Fruit fly (Drosophila melanogaster) whole organism, embryonic: ENCODE results near the gene CG31677.

Experiments used
- Abd-B ChIP-seq: fragments of 200-800 bp; sonication (Bioruptor generic); optimal IDR thresholded peaks from 2 replicates; lab custom pipeline; 2018; ENCODE audit warnings: missing biosample characterization, mild to moderate bottlenecking, missing genetic modification characterization, moderate library complexity
- Bteb2 ChIP-seq: fragments of 200-800 bp; sonication (Bioruptor generic); optimal IDR thresholded peaks from 2 replicates; lab custom pipeline; 2016; ENCODE audit warnings: missing biosample characterization, missing genetic modification characterization
- CG10366 ChIP-seq: fragments of 200-800 bp; sonication (Bioruptor generic); IDR thresholded peaks from 2 replicates; pipeline ENCODE4 v1.3.6; 2022; ENCODE audit warnings: missing biosample characterization, missing genetic modification characterization
- CG10543 ChIP-seq: fragments of 200-800 bp; sonication (Bioruptor generic); optimal IDR thresholded peaks from 3 replicates; lab custom pipeline; 2017; ENCODE audit warnings: missing biosample characterization, mild to moderate bottlenecking, missing genetic modification characterization, moderate library complexity
- CG11247 ChIP-seq: fragments of 200-800 bp; sonication (Bioruptor generic); IDR thresholded peaks from 2 replicates; pipeline ENCODE4 v1.3.6; 2022; ENCODE audit warnings: missing biosample characterization, missing genetic modification characterization
- CG12071 ChIP-seq: fragments of 200-800 bp; sonication (Bioruptor generic); optimal IDR thresholded peaks from 3 replicates; lab custom pipeline; 2018; ENCODE audit warnings: missing biosample characterization, mild to moderate bottlenecking, missing genetic modification characterization
- CG12236 ChIP-seq: fragments of 200-800 bp; sonication (Bioruptor generic); optimal IDR thresholded peaks from 2 replicates; lab custom pipeline; 2016; ENCODE audit warnings: missing biosample characterization, missing genetic modification characterization
- CG15269 ChIP-seq: fragments of 200-800 bp; sonication (Bioruptor generic); optimal IDR thresholded peaks from 2 replicates; lab custom pipeline; 2018; ENCODE audit warnings: missing biosample characterization, mild to moderate bottlenecking, missing genetic modification characterization, moderate library complexity
- CG1529 ChIP-seq: fragments of 200-800 bp; sonication (Bioruptor generic); optimal IDR thresholded peaks from 3 replicates; lab custom pipeline; 2018; ENCODE audit warnings: missing biosample characterization, missing genetic modification characterization
- CG18262 ChIP-seq: fragments of 200-800 bp; optimal IDR thresholded peaks from 3 replicates; lab custom pipeline; 2019; ENCODE audit warnings: missing biosample characterization, mild to moderate bottlenecking, missing genetic modification characterization, moderate library complexity
- CG2199 ChIP-seq: fragments of 200-800 bp; sonication (Bioruptor generic); IDR thresholded peaks from 3 replicates; pipeline ENCODE4 v1.3.6; 2022; ENCODE audit warnings: missing biosample characterization, missing genetic modification characterization
- CG2202 ChIP-seq: fragments of 200-800 bp; sonication (Bioruptor generic); optimal IDR thresholded peaks from 2 replicates; lab custom pipeline; 2018; ENCODE audit warnings: missing biosample characterization, mild to moderate bottlenecking, missing genetic modification characterization
- CG32532 ChIP-seq: fragments of 200-800 bp; sonication (Bioruptor generic); IDR thresholded peaks from 2 replicates; pipeline ENCODE4 v1.3.6; 2022; ENCODE audit warnings: missing biosample characterization, missing genetic modification characterization
- CG4424 ChIP-seq: fragments of 200-800 bp; sonication (Bioruptor generic); optimal IDR thresholded peaks from 3 replicates; lab custom pipeline; 2016; ENCODE audit warnings: missing biosample characterization, missing genetic modification characterization
- CG6689 ChIP-seq: fragments of 200-800 bp; sonication (Bioruptor generic); IDR thresholded peaks from 2 replicates; pipeline ENCODE4 v1.3.6; 2022; ENCODE audit warnings: missing biosample characterization, missing genetic modification characterization
- CG7271 ChIP-seq: fragments of 200-800 bp; sonication (Bioruptor generic); optimal IDR thresholded peaks from 2 replicates; lab custom pipeline; 2018; ENCODE audit warnings: missing biosample characterization, mild to moderate bottlenecking, missing genetic modification characterization, moderate library complexity
- CG7928 ChIP-seq: fragments of 200-800 bp; sonication (Bioruptor generic); optimal IDR thresholded peaks from 2 replicates; lab custom pipeline; 2017; ENCODE audit warnings: missing biosample characterization, mild to moderate bottlenecking, missing genetic modification characterization
- CG8388 ChIP-seq: fragments of 200-800 bp; sonication (Bioruptor generic); optimal IDR thresholded peaks from 2 replicates; lab custom pipeline; 2019; ENCODE audit warnings: missing biosample characterization, mild to moderate bottlenecking, missing genetic modification characterization, moderate library complexity
- Chrac-16 ChIP-seq: fragments of 200-800 bp; sonication (Bioruptor generic); optimal IDR thresholded peaks from 3 replicates; lab custom pipeline; 2016; ENCODE audit warnings: missing biosample characterization, missing genetic modification characterization
- D19A ChIP-seq: fragments of 200-800 bp; optimal IDR thresholded peaks from 3 replicates; lab custom pipeline; 2019; ENCODE audit warnings: missing biosample characterization, mild to moderate bottlenecking, missing genetic modification characterization, moderate library complexity
- Dll ChIP-seq: fragments of 200-800 bp; sonication (Bioruptor generic); IDR thresholded peaks from 4 replicates; pipeline ENCODE4 v1.3.6; 2022; ENCODE audit warnings: missing biosample characterization, missing genetic modification characterization; ENCODE audit not compliant: partially characterized antibody
- Hr39 ChIP-seq: fragments of >200 bp; optimal IDR thresholded peaks from 2 replicates; lab custom pipeline; 2017
- Kr ChIP-seq: fragments of 200-800 bp; sonication (Bioruptor generic); optimal IDR thresholded peaks from 2 replicates; lab custom pipeline; 2017; ENCODE audit warnings: missing biosample characterization, mild to moderate bottlenecking, missing genetic modification characterization
- Lim3 ChIP-seq: fragments of 200-800 bp; sonication (Bioruptor generic); IDR thresholded peaks from 2 replicates; pipeline ENCODE4 v1.3.6; 2022; ENCODE audit warnings: missing biosample characterization, missing genetic modification characterization
- Mrtf ChIP-seq: fragments of 200-800 bp; sonication (Bioruptor generic); IDR thresholded peaks from 3 replicates; pipeline ENCODE4 v1.3.6; 2022; ENCODE audit warnings: missing biosample characterization, missing genetic modification characterization
- NK7.1 ChIP-seq: fragments of 200-800 bp; sonication (Bioruptor generic); optimal IDR thresholded peaks from 3 replicates; lab custom pipeline; 2016; ENCODE audit warnings: missing biosample characterization, missing genetic modification characterization
- Nf-YC ChIP-seq: fragments of 200-800 bp; optimal IDR thresholded peaks from 3 replicates; lab custom pipeline; 2019; ENCODE audit warnings: missing biosample characterization, mild to moderate bottlenecking, missing genetic modification characterization, moderate library complexity
- Scr ChIP-seq: fragments of 200-800 bp; sonication (Bioruptor generic); IDR thresholded peaks from 2 replicates; pipeline ENCODE4 v1.3.6; 2022; ENCODE audit warnings: missing biosample characterization, missing genetic modification characterization; ENCODE audit not compliant: partially characterized antibody
- Side ChIP-seq: fragments of 200-800 bp; sonication (Bioruptor generic); optimal IDR thresholded peaks from 2 replicates; lab custom pipeline; 2016; ENCODE audit warnings: missing biosample characterization, missing genetic modification characterization
- Spps ChIP-seq: fragments of 200-800 bp; sonication (Bioruptor generic); optimal IDR thresholded peaks from 2 replicates; lab custom pipeline; 2018; ENCODE audit warnings: missing biosample characterization, mild to moderate bottlenecking, missing genetic modification characterization
- aop ChIP-seq: fragments of 200-800 bp; sonication (Bioruptor generic); IDR thresholded peaks from 2 replicates; pipeline ENCODE4 v1.3.6; 2022; ENCODE audit warnings: missing biosample characterization, missing genetic modification characterization
- ase ChIP-seq: fragments of 200-800 bp; sonication (Bioruptor generic); IDR thresholded peaks from 3 replicates; pipeline ENCODE4 v1.3.6; 2022; ENCODE audit warnings: missing biosample characterization, missing genetic modification characterization
- ash1 ChIP-seq: fragments of 200-800 bp; sonication (Bioruptor generic); optimal IDR thresholded peaks from 2 replicates; lab custom pipeline; 2018; ENCODE audit warnings: missing biosample characterization, mild to moderate bottlenecking, missing genetic modification characterization
- dati ChIP-seq: fragments of 200-800 bp; sonication (Bioruptor generic); IDR thresholded peaks from 2 replicates; pipeline ENCODE4 v1.3.6; 2022; ENCODE audit warnings: missing biosample characterization, missing genetic modification characterization
- fd96Cb ChIP-seq: fragments of 200-800 bp; sonication (Bioruptor generic); optimal IDR thresholded peaks from 2 replicates; lab custom pipeline; 2018; ENCODE audit warnings: missing biosample characterization, mild to moderate bottlenecking, missing genetic modification characterization, moderate library complexity
- gcm ChIP-seq: fragments of 200-800 bp; sonication (Bioruptor generic); optimal IDR thresholded peaks from 2 replicates; lab custom pipeline; 2019; ENCODE audit warnings: missing biosample characterization, mild to moderate bottlenecking, missing genetic modification characterization, moderate library complexity
- hb ChIP-seq: fragments of 200-800 bp; sonication (Bioruptor generic); IDR thresholded peaks from 3 replicates; pipeline ENCODE4 v1.3.6; 2022; ENCODE audit warnings: missing biosample characterization, missing genetic modification characterization; ENCODE audit not compliant: partially characterized antibody
- hbn ChIP-seq: fragments of 200-800 bp; sonication (Bioruptor generic); IDR thresholded peaks from 2 replicates; pipeline ENCODE4 v1.3.6; 2022; ENCODE audit warnings: missing biosample characterization, missing genetic modification characterization; ENCODE audit not compliant: partially characterized antibody
- ind ChIP-seq: fragments of 200-800 bp; sonication (Bioruptor generic); optimal IDR thresholded peaks from 3 replicates; lab custom pipeline; 2016; ENCODE audit warnings: missing biosample characterization, missing genetic modification characterization
- kah ChIP-seq: fragments of 200-800 bp; sonication (Bioruptor generic); optimal IDR thresholded peaks from 2 replicates; lab custom pipeline; 2018; ENCODE audit warnings: missing biosample characterization, mild to moderate bottlenecking, missing genetic modification characterization
- klu ChIP-seq: fragments of 200-800 bp; sonication (Bioruptor generic); IDR thresholded peaks from 2 replicates; pipeline ENCODE4 v1.3.6; 2022; ENCODE audit warnings: missing biosample characterization, missing genetic modification characterization
- kni ChIP-seq: fragments of 200-800 bp; sonication (Bioruptor generic); optimal IDR thresholded peaks from 3 replicates; lab custom pipeline; 2017; ENCODE audit warnings: mild to moderate bottlenecking, missing biosample characterization, missing genetic modification reagents, missing genetic modification characterization
- lola ChIP-seq, 3 experiments: fragments of >200 bp in 2 of 3; fragments of 200-800 bp in 1 of 3; sonication (Bioruptor generic) in 1 of 3; optimal IDR thresholded peaks; 2 replicates each; lab custom pipeline; 2017 to 2019; ENCODE audit warnings: missing biosample characterization in 3 of 3, missing genetic modification characterization in 3 of 3, mild to moderate bottlenecking in 1 of 3, moderate library complexity in 1 of 3
- run ChIP-seq: fragments of 200-800 bp; sonication (Bioruptor generic); optimal IDR thresholded peaks from 3 replicates; lab custom pipeline; 2018; ENCODE audit warnings: missing biosample characterization, mild to moderate bottlenecking, missing genetic modification characterization
- so ChIP-seq: fragments of 200-800 bp; sonication (Bioruptor generic); IDR thresholded peaks from 3 replicates; pipeline ENCODE4 v1.3.6; 2022; ENCODE audit warnings: missing biosample characterization, missing genetic modification characterization
- ssp ChIP-seq: fragments of 200-800 bp; sonication (Bioruptor generic); IDR thresholded peaks from 2 replicates; pipeline ENCODE4 v1.3.6; 2022; ENCODE audit warnings: missing biosample characterization, missing genetic modification characterization
- sug ChIP-seq: fragments of 200-800 bp; optimal IDR thresholded peaks from 2 replicates; lab custom pipeline; 2019; ENCODE audit warnings: missing biosample characterization, mild to moderate bottlenecking, missing genetic modification characterization, moderate library complexity
- unpg ChIP-seq: fragments of 200-800 bp; sonication (Bioruptor generic); optimal IDR thresholded peaks from 3 replicates; lab custom pipeline; 2018; ENCODE audit warnings: missing biosample characterization, mild to moderate bottlenecking, missing genetic modification characterization, moderate library complexity
- zen ChIP-seq: fragments of 200-800 bp; sonication (Bioruptor generic); optimal IDR thresholded peaks from 3 replicates; lab custom pipeline; 2018; ENCODE audit warnings: missing biosample characterization, mild to moderate bottlenecking, missing genetic modification characterization, moderate library complexity
- zfh1 ChIP-seq: fragments of 200-800 bp; sonication (Bioruptor generic); IDR thresholded peaks from 3 replicates; pipeline ENCODE4 v1.3.6; 2022; ENCODE audit warnings: missing biosample characterization, missing genetic modification characterization

CG31677 gene

dm6 chr2L:20645394-20645869 lies 41.4 kb upstream of the CG31677 start, which contains the start of the genes phr6-4 and CG2608 (continued):
- 0 out of 2 replicates have a peak, but pooled peaks have one; percentile 43 for TF ChIP-seq Lim3
- TF ChIP-seq Spps (tag; lab: Kevin White, UChicago): peak; percentile 89
- peak; percentile 74; the same call in 2 of the 3 replicates for TF ChIP-seq CG2199 (GFP tag; lab: Robert Waterston, UW)
- peak; percentile 71 for TF ChIP-seq CG7928 (GFP tag; lab: Kevin White, UChicago)
- peak; percentile 70 for TF ChIP-seq kah (GFP tag; lab: Kevin White, UChicago)
- TF ChIP-seq fd96Cb (tag; lab: Kevin White, UChicago): peak; percentile 89
- TF ChIP-seq kni (GFP tag; lab: Kevin White, UChicago): peak; percentile 46
- peak; percentile 90 for TF ChIP-seq D19A
- TF ChIP-seq Scr (GFP tag; lab: Robert Waterston, UW): no peak
- TF ChIP-seq unpg (GFP tag; lab: Kevin White, UChicago): peak; percentile 94
- no peak for TF ChIP-seq aop (GFP tag; lab: Robert Waterston, UW)
- peak; percentile 82 for TF ChIP-seq CG10366
- TF ChIP-seq CG7271 (tag; lab: Kevin White, UChicago): peak; percentile 49
- TF ChIP-seq NK7.1: peak; percentile 80
- TF ChIP-seq Bteb2 (GFP tag; lab: Kevin White, UChicago): peak; percentile 90
- TF ChIP-seq Kr (GFP tag; lab: Kevin White, UChicago): no peak
- TF ChIP-seq sug (tag; lab: Kevin White, UChicago): peak; percentile 91
- TF ChIP-seq CG4424: peak; percentile 94
- TF ChIP-seq CG2202 (tag; lab: Kevin White, UChicago): peak; percentile 85
- TF ChIP-seq dati (GFP tag; lab: Robert Waterston, UW): peak; percentile 57; the same call in 1 of the 2 replicates
- peak in 1 of 3 experiments; percentile 94 for TF ChIP-seq lola (GFP tag; optimal IDR thresholded peaks at IDR 0.05; lab: Kevin White, UChicago)
- peak; percentile 66 for TF ChIP-seq CG11247 (GFP tag; lab: Robert Waterston, UW)
- no peak for TF ChIP-seq ash1
- TF ChIP-seq klu (GFP tag; lab: Robert Waterston, UW): peak; percentile 58; the same call in 1 of the 2 replicates
- TF ChIP-seq CG1529 (GFP tag; lab: Kevin White, UChicago): peak; percentile 87
- peak; percentile 95 for TF ChIP-seq gcm (GFP tag; lab: Kevin White, UChicago)
- TF ChIP-seq Hr39 (lab: Kevin White, UChicago): no peak
- peak; percentile 41; the same call in 1 of the 3 replicates for TF ChIP-seq zfh1 (GFP tag; lab: Robert Waterston, UW)
- no peak for TF ChIP-seq Dll (GFP tag; lab: Robert Waterston, UW)
- TF ChIP-seq CG10543 (GFP tag; lab: Kevin White, UChicago): peak; percentile 87
- TF ChIP-seq Nf-YC (tag; lab: Kevin White, UChicago): peak; percentile 80
- TF ChIP-seq hb (GFP tag; lab: Robert Waterston, UW): no peak
- peak; percentile 90 for TF ChIP-seq CG6689 (GFP tag; lab: Robert Waterston, UW)
- TF ChIP-seq CG12071: peak; percentile 85
- peak; percentile 95 for TF ChIP-seq CG18262 (tag; lab: Kevin White, UChicago)
- peak; percentile 88 for TF ChIP-seq run
- peak; percentile 94 for TF ChIP-seq Abd-B
- TF ChIP-seq Chrac-16 (GFP tag; lab: Kevin White, UChicago): peak; percentile 92
- TF ChIP-seq CG15269: peak; percentile 94
- no peak for TF ChIP-seq ssp (GFP tag; lab: Robert Waterston, UW)
- peak; percentile 73 for TF ChIP-seq Side (GFP tag; lab: Kevin White, UChicago)
- TF ChIP-seq so (GFP tag; lab: Robert Waterston, UW): peak; percentile 89
- TF ChIP-seq zen (tag; lab: Kevin White, UChicago): peak; percentile 80
- peak; percentile 71 for TF ChIP-seq CG12236 (GFP tag; lab: Kevin White, UChicago)
- peak; percentile 90 for TF ChIP-seq CG32532 (GFP tag; lab: Robert Waterston, UW)
- TF ChIP-seq Mrtf (GFP tag; lab: Robert Waterston, UW): peak; percentile 74
- no peak for TF ChIP-seq hbn (GFP tag; lab: Robert Waterston, UW)
- peak; percentile 92 for TF ChIP-seq CG8388 (GFP tag; lab: Kevin White, UChicago)
- peak; percentile 93 for TF ChIP-seq ind (GFP tag; lab: Kevin White, UChicago)
- peak; percentile 77 for TF ChIP-seq ase
